Worm (Caenorhabditis elegans): ENCODE data around the gene Y38H6C.4.

ce11 chrV:20492385-20492784 lies 12.5 kb downstream of the Y38H6C.4 start, which contains the start of gene srbc-79:
- TF ChIP-seq aly-2 (tag; optimal IDR thresholded peaks at IDR 0.05) (no peak), ztf-4 (tag; optimal IDR thresholded peaks at IDR 0.05) (no peak), pqm-1 (tag; optimal IDR thresholded peaks at IDR 0.05) (no peak)

Measured in whole organism, L1 larva.